Worm (Caenorhabditis elegans) whole organism, late embryonic: ENCODE measurements around the gene B0244.6.
A peak's percentile ranks its signal among the peaks of the same experiment; 100 is the strongest.

Experiments used
- ahr-1 ChIP-seq: sonication (generic microtip); optimal IDR thresholded peaks from 2 replicates; lab custom pipeline; 2016; ENCODE audit warnings: missing genetic modification characterization, missing compliant biosample characterization
- ceh-19 ChIP-seq: fragments of 200-800 bp; sonication (Bioruptor generic); optimal IDR thresholded peaks from 2 replicates; lab custom pipeline; 2018; ENCODE audit warnings: mild to moderate bottlenecking, missing genetic modification characterization, missing compliant biosample characterization
- ceh-2 ChIP-seq: sonication (generic microtip); optimal IDR thresholded peaks from 2 replicates; lab custom pipeline; 2016; ENCODE audit warnings: missing genotype, missing genetic modification characterization, missing compliant biosample characterization
- ceh-22 ChIP-seq: sonication (generic microtip); optimal IDR thresholded peaks from 2 replicates; lab custom pipeline; 2017; ENCODE audit warnings: missing biosample characterization, missing genetic modification characterization
- ceh-31 ChIP-seq: sonication (generic microtip); optimal IDR thresholded peaks from 2 replicates; lab custom pipeline; 2016; ENCODE audit warnings: missing genetic modification characterization, missing compliant biosample characterization
- ceh-34 ChIP-seq: sonication (generic microtip); optimal IDR thresholded peaks from 2 replicates; lab custom pipeline; 2016; ENCODE audit warnings: mild to moderate bottlenecking, missing genetic modification characterization, missing compliant biosample characterization
- ceh-45 ChIP-seq: fragments of 200-800 bp; sonication (Bioruptor generic); IDR thresholded peaks from 2 replicates; pipeline ENCODE4 v1.3.6; 2022; ENCODE audit warnings: missing genetic modification reagents, missing genetic modification characterization, missing compliant biosample characterization
- ceh-9 ChIP-seq: sonication (generic microtip); optimal IDR thresholded peaks from 2 replicates; lab custom pipeline; 2016; ENCODE audit warnings: mild to moderate bottlenecking, missing genetic modification characterization, inconsistent platforms, missing compliant biosample characterization
- dve-1 ChIP-seq: sonication (generic microtip); optimal IDR thresholded peaks from 2 replicates; lab custom pipeline; 2017; ENCODE audit warnings: antibody characterized with exemption, mild to moderate bottlenecking, missing genetic modification characterization, missing compliant biosample characterization
- elt-4 ChIP-seq: sonication (generic microtip); optimal IDR thresholded peaks from 2 replicates; lab custom pipeline; 2016; ENCODE audit warnings: missing genetic modification characterization, missing compliant biosample characterization
- fkh-6 ChIP-seq: sonication (generic microtip); optimal IDR thresholded peaks from 2 replicates; lab custom pipeline; 2016; ENCODE audit warnings: missing genetic modification characterization, missing compliant biosample characterization
- lim-6 ChIP-seq: sonication (generic microtip); optimal IDR thresholded peaks from 2 replicates; lab custom pipeline; 2016; ENCODE audit warnings: missing genetic modification characterization, missing compliant biosample characterization
- nfya-1 ChIP-seq: sonication (generic microtip); optimal IDR thresholded peaks from 2 replicates; lab custom pipeline; 2017; ENCODE audit warnings: missing genetic modification characterization, mild to moderate bottlenecking, missing compliant biosample characterization, antibody characterized with exemption, moderate library complexity
- nhr-11 ChIP-seq: fragments of 150-350 bp; optimal IDR thresholded peaks from 2 replicates; lab custom pipeline; 2014; ENCODE audit warnings: missing biosample characterization, missing genetic modification characterization
- odd-2 ChIP-seq: sonication (generic microtip); optimal IDR thresholded peaks from 2 replicates; lab custom pipeline; 2017; ENCODE audit warnings: antibody characterized with exemption, mild to moderate bottlenecking, missing genetic modification characterization, missing compliant biosample characterization
- pax-1 ChIP-seq: fragments of 150-350 bp; optimal IDR thresholded peaks from 2 replicates; lab custom pipeline; 2014; ENCODE audit warnings: missing biosample characterization, missing genetic modification characterization
- pha-2 ChIP-seq: sonication (generic microtip); optimal IDR thresholded peaks from 2 replicates; lab custom pipeline; 2017; ENCODE audit warnings: mild to moderate bottlenecking, missing genetic modification characterization, missing compliant biosample characterization
- pros-1 ChIP-seq: fragments of 150-350 bp; optimal IDR thresholded peaks from 2 replicates; lab custom pipeline; 2014; ENCODE audit warnings: missing biosample characterization, missing genetic modification reagents, missing genetic modification characterization
- ref-2 ChIP-seq: sonication (generic microtip); optimal IDR thresholded peaks from 2 replicates; lab custom pipeline; 2016; ENCODE audit warnings: missing genetic modification characterization, missing compliant biosample characterization
- rnt-1 ChIP-seq: sonication (generic microtip); optimal IDR thresholded peaks from 2 replicates; lab custom pipeline; 2016; ENCODE audit warnings: missing genetic modification characterization, missing compliant biosample characterization
- sdc-2 ChIP-seq: sonication (generic microtip); optimal IDR thresholded peaks from 2 replicates; lab custom pipeline; 2016; ENCODE audit warnings: missing genotype, missing genetic modification characterization, missing compliant biosample characterization
- tbx-2 ChIP-seq: sonication (generic microtip); optimal IDR thresholded peaks from 2 replicates; lab custom pipeline; 2016; ENCODE audit warnings: missing genetic modification characterization, missing compliant biosample characterization
- unc-55 ChIP-seq: sonication (generic microtip); optimal IDR thresholded peaks from 2 replicates; lab custom pipeline; 2017; ENCODE audit warnings: missing biosample characterization, missing genetic modification reagents, missing genetic modification characterization

B0244.6 gene

DNA sequence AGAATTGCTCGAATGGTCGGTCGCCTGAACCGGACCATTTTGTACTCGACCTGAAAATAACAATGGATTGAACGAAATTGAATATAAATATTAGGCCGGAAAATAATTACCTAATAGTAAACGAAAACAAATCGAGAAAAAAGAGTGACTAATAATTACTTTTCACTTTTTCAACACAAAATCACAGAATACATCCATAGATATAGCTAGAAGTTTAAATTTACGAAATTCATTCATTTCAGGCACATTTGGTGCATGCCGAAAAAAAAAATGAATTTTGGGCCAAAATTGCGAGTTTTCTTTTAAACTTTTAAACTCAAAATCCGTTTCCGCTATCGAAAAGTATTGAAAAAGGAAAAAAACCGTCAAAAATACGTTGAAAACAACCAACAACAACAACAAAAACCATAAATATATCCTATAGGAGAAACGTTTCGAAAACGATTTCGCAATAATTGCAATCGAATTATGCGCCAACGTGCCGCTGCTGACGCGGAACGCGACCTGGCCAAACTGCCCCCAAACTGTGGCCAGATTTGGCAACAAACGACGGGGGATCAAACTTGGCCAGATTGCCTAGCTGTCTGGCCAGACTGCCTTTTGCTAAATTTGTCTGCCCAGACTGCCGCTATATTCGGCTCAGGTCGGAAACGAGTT, 47.6 kb downstream of the B0244.6 start, which contains the start of gene Y37B11A.3:
TSS of gene Y37B11A.3 (minus strand) at position 51 of the 657 bp plus-strand sequence.
- TF ChIP-seq unc-55 (GFP tag; lab: Kevin White, UChicago) = peak; percentile 43
- no peak for TF ChIP-seq dve-1 (tag; lab: Kevin White, UChicago)
- peak; percentile 69 for TF ChIP-seq ref-2 (tag; lab: Kevin White, UChicago)
- peak; percentile 30 for TF ChIP-seq ceh-31 (tag; lab: Kevin White, UChicago)
- peak; percentile 23 for TF ChIP-seq fkh-6 (tag; lab: Kevin White, UChicago)
- no peak for TF ChIP-seq lim-6 (tag; lab: Kevin White, UChicago)
- no peak for TF ChIP-seq ceh-2
- TF ChIP-seq nfya-1 (tag; lab: Kevin White, UChicago) = peak; percentile 37

DNA sequence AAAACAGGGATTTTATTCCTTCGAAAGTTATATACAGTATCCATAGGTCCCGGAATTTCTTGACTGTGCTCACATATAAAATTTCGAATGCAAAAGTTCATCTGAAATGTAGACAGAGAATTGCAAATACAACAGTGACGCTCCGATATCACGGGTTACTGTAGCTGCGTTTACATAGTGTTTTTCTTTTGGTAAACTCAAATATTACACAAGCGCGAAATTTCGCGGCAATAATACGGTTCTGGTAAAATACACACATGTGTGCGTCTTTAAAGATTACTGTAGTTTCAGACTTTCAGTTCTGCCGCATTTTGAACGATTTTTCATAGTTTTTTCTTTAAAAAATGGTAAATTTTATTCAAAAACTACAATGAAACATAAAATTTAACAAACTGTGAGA, 52.7 kb downstream of the B0244.6 start, which contains the start of gene rev-3:
TSS of gene rev-3 (minus strand) at position 101 of the 400 bp plus-strand sequence.
- TF ChIP-seq pros-1 (no peak), ceh-34 (tag; lab: Kevin White, UChicago) (no peak), ceh-45 (GFP tag; lab: Robert Waterston, UW) (no peak), elt-4 (tag; lab: Kevin White, UChicago) (no peak), ceh-9 (tag; lab: Kevin White, UChicago) (no peak), ceh-31 (tag; lab: Kevin White, UChicago) (no peak), ceh-22 (no peak), pha-2 (no peak), pax-1 (tag; lab: Kevin White, UChicago) (no peak), ahr-1 (tag; lab: Kevin White, UChicago) (no peak), rnt-1 (tag; lab: Kevin White, UChicago) (no peak), sdc-2 (no peak), tbx-2 (no peak), nhr-11 (tag; lab: Kevin White, UChicago) (no peak), ceh-19 (GFP tag; lab: Kevin White, UChicago) (no peak), odd-2 (tag; lab: Kevin White, UChicago) (no peak), unc-55 (GFP tag; lab: Kevin White, UChicago) (no peak)
